Worm (Caenorhabditis elegans): ENCODE data around the gene C55A6.3.
"Not testable (repeated sequence)": the region's sequence is repeated elsewhere in the genome, so short reads cannot be mapped to it uniquely, and the experiment has no call there.

DNA sequence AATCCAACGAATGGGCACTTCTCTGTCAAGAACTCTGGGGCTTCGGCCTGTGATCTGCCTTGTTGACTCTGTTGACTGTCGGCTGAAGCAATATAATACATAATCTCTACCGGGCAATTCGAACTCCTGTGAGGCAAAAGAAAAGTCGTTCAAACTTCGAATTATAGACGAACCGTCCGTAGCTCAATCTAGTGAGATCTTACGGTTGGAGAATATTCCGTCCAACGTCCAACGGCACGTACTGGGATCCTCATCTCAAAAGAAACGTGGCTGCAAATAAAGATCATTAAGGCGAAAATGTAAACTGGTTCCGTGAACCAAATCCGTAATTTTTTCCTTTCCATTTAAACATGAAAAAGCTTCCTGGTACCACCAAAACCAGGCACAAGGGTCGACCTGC lies 32.6 kb downstream of the C55A6.3 start, which contains the start of gene T11F9.14:
- not testable (repeated sequence) for TF ChIP-seq unc-62 (GFP tag; optimal IDR thresholded peaks at IDR 0.05); lsy-2 (tag; optimal IDR thresholded peaks at IDR 0.05); ZK546.5 (tag; optimal IDR thresholded peaks at IDR 0.05)
